Worm (Caenorhabditis elegans): ENCODE measurements around the gene Y19D10B.6.
"Not testable (repeated sequence)": the region's sequence is repeated elsewhere in the genome, so short reads cannot be mapped to it uniquely, and the experiment has no call there.

ce11 chrV:2322466-2322865 lies 1.6 kb upstream of the Y19D10B.6 start, which contains the start of gene pud-1.2:
- TF ChIP-seq fkh-10 (GFP tag; optimal IDR thresholded peaks at IDR 0.05); elt-4 (tag; optimal IDR thresholded peaks at IDR 0.05); ttx-3 (tag; optimal IDR thresholded peaks at IDR 0.05); pha-4 (tag; optimal IDR thresholded peaks at IDR 0.05); ama-1 (optimal IDR thresholded peaks at IDR 0.05); hlh-30 (tag; optimal IDR thresholded peaks at IDR 0.05; ENCODE audit: insufficient read depth); elt-2 (tag; optimal IDR thresholded peaks at IDR 0.05); fkh-6 (tag; optimal IDR thresholded peaks at IDR 0.05); eyg-1 (tag; optimal IDR thresholded peaks at IDR 0.05): not testable (repeated sequence)
